Worm (Caenorhabditis elegans) whole organism, mixed stage, embryonic: ENCODE results near the gene pgp-11.

Experiments
- blmp-1 ChIP-seq: fragments of 150-350 bp; optimal IDR thresholded peaks from 2 replicates; lab custom pipeline; 2014; ENCODE audit warnings: missing biosample characterization, missing genetic modification characterization
- ceh-43 ChIP-seq: fragments of 200-800 bp; sonication (Bioruptor generic); optimal IDR thresholded peaks from 2 replicates; lab custom pipeline; 2018; ENCODE audit warnings: mild to moderate bottlenecking, missing genetic modification characterization, moderate library complexity, missing compliant biosample characterization
- elt-3 ChIP-seq: fragments of 150-350 bp; optimal IDR thresholded peaks from 2 replicates; lab custom pipeline; 2014; ENCODE audit warnings: missing biosample characterization, missing genetic modification characterization
- lsy-2 ChIP-seq: fragments of 150-350 bp; optimal IDR thresholded peaks from 2 replicates; lab custom pipeline; 2014; ENCODE audit warnings: missing biosample characterization, missing genetic modification characterization
- snpc-4 ChIP-seq: fragments of 150-350 bp; optimal IDR thresholded peaks from 2 replicates; lab custom pipeline; 2014; ENCODE audit warnings: missing biosample characterization, missing genetic modification characterization
- unc-62 ChIP-seq: fragments of 150-350 bp; optimal IDR thresholded peaks from 2 replicates; lab custom pipeline; 2014; ENCODE audit warnings: missing biosample characterization, missing genetic modification reagents, missing genetic modification characterization

ce11 chrII:8012071-8013031, 8.3 kb upstream of the pgp-11 start, which contains the start of gene DH11.2:
- TF ChIP-seq elt-3 (tag; lab: Kevin White, UChicago) (no peak), unc-62 (GFP tag; lab: Kevin White, UChicago) (no peak), ceh-43 (GFP tag; lab: Kevin White, UChicago) (no peak), blmp-1 (tag; lab: Kevin White, UChicago) (no peak), lsy-2 (tag; lab: Kevin White, UChicago) (no peak), snpc-4 (no peak)
